Fruit fly (Drosophila melanogaster) whole organism, embryonic: ENCODE measurements around the gene CG14913.

Source experiments
- BEAF-32 ChIP-seq: fragments of 200-800 bp; sonication (Bioruptor generic); optimal IDR thresholded peaks from 3 replicates; lab custom pipeline; 2017; ENCODE audit warnings: missing biosample characterization, missing genetic modification characterization, mild to moderate bottlenecking, moderate library complexity, missing genetic modification reagents
- Bgb ChIP-seq: fragments of 200-800 bp; sonication (Bioruptor generic); IDR thresholded peaks from 2 replicates; pipeline ENCODE4 v1.3.6; 2022; ENCODE audit warnings: missing biosample characterization, missing genetic modification characterization; ENCODE audit not compliant: partially characterized antibody
- CG11398 ChIP-seq: fragments of 200-800 bp; sonication (Bioruptor generic); optimal IDR thresholded peaks from 2 replicates; lab custom pipeline; 2016; ENCODE audit warnings: missing biosample characterization, missing genetic modification characterization
- CG15514 ChIP-seq: fragments of 200-800 bp; sonication (Bioruptor generic); optimal IDR thresholded peaks from 3 replicates; lab custom pipeline; 2017; ENCODE audit warnings: missing biosample characterization, missing genetic modification characterization, mild to moderate bottlenecking, moderate library complexity, missing genetic modification reagents
- CG18262 ChIP-seq: fragments of 200-800 bp; optimal IDR thresholded peaks from 3 replicates; lab custom pipeline; 2019; ENCODE audit warnings: missing biosample characterization, mild to moderate bottlenecking, missing genetic modification characterization, moderate library complexity
- CG18476 ChIP-seq: fragments of 200-800 bp; sonication (Bioruptor generic); optimal IDR thresholded peaks from 2 replicates; lab custom pipeline; 2016; ENCODE audit warnings: missing biosample characterization, mild to moderate bottlenecking, missing genetic modification characterization
- CG3847 ChIP-seq: fragments of 200-800 bp; sonication (Bioruptor generic); IDR thresholded peaks from 2 replicates; pipeline ENCODE4 v1.3.6; 2022; ENCODE audit warnings: missing biosample characterization, missing genetic modification characterization
- CG43689 ChIP-seq: fragments of 200-800 bp; sonication (Bioruptor generic); IDR thresholded peaks from 2 replicates; pipeline ENCODE4 v1.3.6; 2022; ENCODE audit warnings: missing biosample characterization, missing genetic modification characterization
- CG5953 ChIP-seq: fragments of 200-800 bp; sonication (Bioruptor generic); IDR thresholded peaks from 2 replicates; pipeline ENCODE4 v1.3.6; 2022; ENCODE audit warnings: missing biosample characterization, missing genetic modification characterization
- CG6175 ChIP-seq: fragments of 200-800 bp; sonication (Bioruptor generic); IDR thresholded peaks from 3 replicates; pipeline ENCODE4 v1.3.6; 2022; ENCODE audit warnings: missing biosample characterization, missing genetic modification characterization
- CG6254 ChIP-seq: fragments of 200-800 bp; sonication (Bioruptor generic); optimal IDR thresholded peaks from 3 replicates; lab custom pipeline; 2017; ENCODE audit warnings: mild to moderate bottlenecking, missing biosample characterization, missing genetic modification reagents, missing genetic modification characterization
- CG7745 ChIP-seq: fragments of 200-800 bp; sonication (Bioruptor generic); optimal IDR thresholded peaks from 2 replicates; lab custom pipeline; 2018; ENCODE audit warnings: missing biosample characterization, mild to moderate bottlenecking, missing genetic modification characterization, moderate library complexity
- CG7987 ChIP-seq: fragments of 200-800 bp; sonication (Bioruptor generic); optimal IDR thresholded peaks from 2 replicates; lab custom pipeline; 2018; ENCODE audit warnings: missing biosample characterization, mild to moderate bottlenecking, missing genetic modification characterization, moderate library complexity
- CG8359 ChIP-seq: fragments of 200-800 bp; sonication (Bioruptor generic); optimal IDR thresholded peaks from 2 replicates; lab custom pipeline; 2017; ENCODE audit warnings: missing biosample characterization, mild to moderate bottlenecking, missing genetic modification characterization, borderline replicate concordance
- Camta ChIP-seq: fragments of 200-800 bp; sonication (Bioruptor generic); optimal IDR thresholded peaks from 2 replicates; lab custom pipeline; 2016; ENCODE audit warnings: missing biosample characterization, missing genetic modification characterization
- CkIIα-i1 ChIP-seq: fragments of 200-800 bp; sonication (Bioruptor generic); IDR thresholded peaks from 2 replicates; pipeline ENCODE4 v1.3.6; 2022; ENCODE audit warnings: missing biosample characterization, missing genetic modification characterization
- D ChIP-seq, 2 experiments: fragments of 200-800 bp in 1 of 2; fragments of >200 bp in 1 of 2; sonication (Bioruptor generic) in 1 of 2; optimal IDR thresholded peaks; 2 replicates in 1 of 2; 3 replicates in 1 of 2; lab custom pipeline; 2017; ENCODE audit warnings: mild to moderate bottlenecking in 1 of 2, missing biosample characterization in 1 of 2, missing genetic modification characterization in 1 of 2, missing genetic modification reagents in 1 of 2
- Dbx ChIP-seq: fragments of 200-800 bp; sonication (Bioruptor generic); IDR thresholded peaks from 3 replicates; pipeline ENCODE4 v1.3.6; 2022; ENCODE audit warnings: missing biosample characterization, missing genetic modification characterization
- E2f1 ChIP-seq: fragments of 200-800 bp; sonication (Bioruptor generic); IDR thresholded peaks from 2 replicates; pipeline ENCODE4 v1.3.6; 2022; ENCODE audit warnings: missing biosample characterization, missing genetic modification characterization
- Eip74EF ChIP-seq, 2 experiments: fragments of 200-800 bp in 1 of 2; fragments of >200 bp in 1 of 2; sonication (Bioruptor generic) in 1 of 2; optimal IDR thresholded peaks; 2 replicates each; lab custom pipeline; 2017 to 2019; ENCODE audit warnings: missing biosample characterization in 2 of 2, missing genetic modification characterization in 2 of 2, mild to moderate bottlenecking in 1 of 2, moderate library complexity in 1 of 2
- Elba2 ChIP-seq: fragments of 200-800 bp; sonication (Bioruptor generic); optimal IDR thresholded peaks from 3 replicates; lab custom pipeline; 2016; ENCODE audit warnings: missing biosample characterization, missing genetic modification characterization
- Fer1 ChIP-seq: fragments of 200-800 bp; sonication (Bioruptor generic); optimal IDR thresholded peaks from 2 replicates; lab custom pipeline; 2017; ENCODE audit warnings: missing biosample characterization, mild to moderate bottlenecking, missing genetic modification characterization
- H15 ChIP-seq: fragments of 200-800 bp; sonication (Bioruptor generic); IDR thresholded peaks from 3 replicates; pipeline ENCODE4 v1.3.6; 2022; ENCODE audit warnings: missing biosample characterization, missing genetic modification characterization
- HLHmδ ChIP-seq: fragments of 200-800 bp; sonication (Bioruptor generic); optimal IDR thresholded peaks from 2 replicates; lab custom pipeline; 2018; ENCODE audit warnings: missing biosample characterization, mild to moderate bottlenecking, missing genetic modification characterization, moderate library complexity
- Hmx ChIP-seq: fragments of 200-800 bp; sonication (Bioruptor generic); optimal IDR thresholded peaks from 2 replicates; lab custom pipeline; 2016; ENCODE audit warnings: missing biosample characterization, missing genetic modification characterization
- MESR4 ChIP-seq: fragments of 200-800 bp; sonication (Bioruptor generic); optimal IDR thresholded peaks from 2 replicates; lab custom pipeline; 2018; ENCODE audit warnings: missing biosample characterization, mild to moderate bottlenecking, missing genetic modification characterization, moderate library complexity
- NC2α ChIP-seq: fragments of 200-800 bp; sonication (Bioruptor generic); optimal IDR thresholded peaks from 2 replicates; lab custom pipeline; 2016; ENCODE audit warnings: missing biosample characterization, missing genetic modification characterization
- NK7.1 ChIP-seq: fragments of 200-800 bp; sonication (Bioruptor generic); optimal IDR thresholded peaks from 3 replicates; lab custom pipeline; 2016; ENCODE audit warnings: missing biosample characterization, missing genetic modification characterization
- Nf-YA ChIP-seq: fragments of 200-800 bp; sonication (Bioruptor generic); IDR thresholded peaks from 2 replicates; pipeline ENCODE4 v1.3.6; 2022; ENCODE audit warnings: missing biosample characterization, missing genetic modification characterization
- Scr ChIP-seq: fragments of 200-800 bp; sonication (Bioruptor generic); IDR thresholded peaks from 2 replicates; pipeline ENCODE4 v1.3.6; 2022; ENCODE audit warnings: missing biosample characterization, missing genetic modification characterization; ENCODE audit not compliant: partially characterized antibody
- YL-1 ChIP-seq: fragments of 200-800 bp; sonication (Bioruptor generic); optimal IDR thresholded peaks from 3 replicates; lab custom pipeline; 2017; ENCODE audit warnings: missing biosample characterization, mild to moderate bottlenecking, missing genetic modification characterization
- bigmax ChIP-seq: fragments of 200-800 bp; sonication (Bioruptor generic); optimal IDR thresholded peaks from 2 replicates; lab custom pipeline; 2018; ENCODE audit warnings: missing biosample characterization, mild to moderate bottlenecking, missing genetic modification characterization
- chinmo ChIP-seq: fragments of 200-800 bp; sonication (Bioruptor generic); IDR thresholded peaks from 4 replicates; pipeline ENCODE4 v1.3.6; 2022; ENCODE audit warnings: missing biosample characterization, missing genetic modification characterization; ENCODE audit not compliant: partially characterized antibody
- dan ChIP-seq: fragments of 200-800 bp; sonication (Bioruptor generic); IDR thresholded peaks from 2 replicates; pipeline ENCODE4 v1.3.6; 2022; ENCODE audit warnings: missing biosample characterization, missing genetic modification characterization
- emc ChIP-seq: fragments of 200-800 bp; sonication (Bioruptor generic); optimal IDR thresholded peaks from 2 replicates; lab custom pipeline; 2016; ENCODE audit warnings: missing biosample characterization, missing genetic modification characterization
- ewg ChIP-seq: fragments of 200-800 bp; sonication (Bioruptor generic); optimal IDR thresholded peaks from 3 replicates; lab custom pipeline; 2017; ENCODE audit warnings: mild to moderate bottlenecking, missing biosample characterization, missing genetic modification reagents, missing genetic modification characterization
- exex ChIP-seq: fragments of 200-800 bp; sonication (Bioruptor generic); optimal IDR thresholded peaks from 4 replicates; lab custom pipeline; 2018; ENCODE audit warnings: missing biosample characterization, mild to moderate bottlenecking, missing genetic modification characterization, moderate library complexity
- gem ChIP-seq: fragments of 200-800 bp; sonication (Bioruptor generic); optimal IDR thresholded peaks from 2 replicates; lab custom pipeline; 2019; ENCODE audit warnings: missing biosample characterization, mild to moderate bottlenecking, missing genetic modification characterization, moderate library complexity
- gfzf ChIP-seq: fragments of 200-800 bp; sonication (Bioruptor generic); optimal IDR thresholded peaks from 2 replicates; lab custom pipeline; 2016; ENCODE audit warnings: missing biosample characterization, mild to moderate bottlenecking, missing genetic modification characterization, moderate library complexity
- grn ChIP-seq: fragments of 200-800 bp; sonication (Bioruptor generic); optimal IDR thresholded peaks from 3 replicates; lab custom pipeline; 2017; ENCODE audit warnings: missing biosample characterization, missing genetic modification characterization
- pan ChIP-seq, 4 experiments: fragments of >200 bp in 3 of 4; fragments of 200-800 bp in 1 of 4; sonication (Bioruptor generic) in 1 of 4; optimal IDR thresholded peaks in 3 of 4; IDR thresholded peaks in 1 of 4; 2 replicates each; pipeline versions ENCODE4 v1.3.6 to Lab custom; 2017 to 2022; ENCODE audit warnings: missing biosample characterization in 2 of 4, missing genetic modification characterization in 2 of 4, mixed read lengths in 1 of 4
- pzg ChIP-seq: fragments of 200-800 bp; sonication (Bioruptor generic); optimal IDR thresholded peaks from 3 replicates; lab custom pipeline; 2018; ENCODE audit warnings: missing biosample characterization, mild to moderate bottlenecking, missing genetic modification characterization, moderate library complexity
- scrt ChIP-seq: fragments of 200-800 bp; sonication (Bioruptor generic); optimal IDR thresholded peaks from 2 replicates; lab custom pipeline; 2018; ENCODE audit warnings: missing biosample characterization, mild to moderate bottlenecking, missing genetic modification characterization, moderate library complexity
- sd ChIP-seq: fragments of 200-800 bp; sonication (Bioruptor generic); optimal IDR thresholded peaks from 3 replicates; lab custom pipeline; 2018; ENCODE audit warnings: missing biosample characterization, mild to moderate bottlenecking, missing genetic modification characterization, moderate library complexity
- sqz ChIP-seq: fragments of 200-800 bp; sonication (Bioruptor generic); optimal IDR thresholded peaks from 3 replicates; lab custom pipeline; 2018; ENCODE audit warnings: missing biosample characterization, mild to moderate bottlenecking, missing genetic modification characterization
- tap ChIP-seq: fragments of 200-800 bp; optimal IDR thresholded peaks from 3 replicates; lab custom pipeline; 2019; ENCODE audit warnings: missing biosample characterization, mild to moderate bottlenecking, missing genetic modification characterization, moderate library complexity
- tup ChIP-seq: fragments of 200-800 bp; sonication (Bioruptor generic); optimal IDR thresholded peaks from 2 replicates; lab custom pipeline; 2016; ENCODE audit warnings: missing biosample characterization, mild to moderate bottlenecking, missing genetic modification characterization, moderate library complexity

The CG14913 gene

DNA sequence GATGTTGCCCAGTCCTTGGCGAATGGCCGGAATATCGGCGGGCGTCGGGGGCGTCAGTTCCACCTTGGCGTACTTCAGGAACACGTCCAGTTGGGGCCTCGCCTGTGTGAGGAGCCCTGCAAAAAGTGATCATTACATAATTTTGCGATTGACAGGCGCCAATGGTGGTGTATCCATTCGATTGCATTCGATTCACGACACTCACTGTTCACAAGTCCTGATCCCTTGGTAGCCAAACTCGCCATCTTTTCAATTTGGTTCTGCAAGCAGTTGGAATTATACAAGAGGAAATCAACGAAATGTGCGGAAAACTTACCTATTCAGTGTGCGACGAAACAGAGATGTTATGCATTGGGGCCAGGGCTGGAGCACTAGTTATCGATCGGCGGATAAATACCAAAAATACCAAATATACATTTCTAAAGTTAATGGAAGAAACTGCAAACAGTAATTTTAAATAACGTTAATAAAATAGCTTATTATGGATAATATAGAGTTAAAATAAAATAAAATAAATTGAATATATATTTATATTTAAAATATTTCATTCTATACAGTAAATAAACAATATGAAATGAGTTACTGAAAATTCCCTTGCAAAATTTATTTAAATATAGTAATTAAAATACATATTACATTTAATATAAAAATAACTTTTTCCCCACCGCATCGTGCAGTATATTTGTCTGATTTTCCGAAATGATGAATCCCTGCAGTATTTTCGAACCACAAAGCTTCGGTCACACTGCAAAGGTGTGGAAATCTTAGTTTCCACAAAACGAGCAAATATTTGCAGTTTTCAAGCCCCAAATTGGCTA lies 40.5 kb upstream of the CG14913 start, which contains the start of the genes ATPsynG and SCAR (continued):
- no peak for TF ChIP-seq H15 (GFP tag; lab: Robert Waterston, UW)
- peak; percentile 50 for TF ChIP-seq Elba2 (GFP tag; lab: Kevin White, UChicago)
- TF ChIP-seq ewg (GFP tag; lab: Kevin White, UChicago): no peak
- no peak for TF ChIP-seq sqz (GFP tag; lab: Kevin White, UChicago)
- no peak for TF ChIP-seq CG8359
- TF ChIP-seq NC2α (GFP tag; lab: Kevin White, UChicago): no peak
- TF ChIP-seq tap (tag; lab: Kevin White, UChicago): no peak
- no peak for TF ChIP-seq CG11398
- no peak for TF ChIP-seq tup (GFP tag; lab: Kevin White, UChicago)
- TF ChIP-seq gfzf: peak; percentile 58
- no peak for TF ChIP-seq gem
- TF ChIP-seq dan (GFP tag; lab: Robert Waterston, UW): no peak
- TF ChIP-seq pan (optimal IDR thresholded peaks at IDR 0.05; lab: Kevin White, UChicago): no peak
- TF ChIP-seq pan (GFP tag; optimal IDR thresholded peaks at IDR 0.05 in 1 of 2, IDR thresholded peaks at IDR 0.05 in 1 of 2): no peak
- TF ChIP-seq CG7745: no peak
- TF ChIP-seq CG43689 (GFP tag; lab: Robert Waterston, UW): no peak
- TF ChIP-seq NK7.1: no peak
- peak; percentile 1 for TF ChIP-seq CG15514 (GFP tag; lab: Kevin White, UChicago)
- no peak for TF ChIP-seq CG18476 (GFP tag; lab: Kevin White, UChicago)
- no peak for TF ChIP-seq CG5953 (GFP tag; lab: Robert Waterston, UW)
- TF ChIP-seq Hmx (GFP tag; lab: Kevin White, UChicago): no peak
- no peak for TF ChIP-seq HLHmδ (GFP tag; lab: Kevin White, UChicago)
- no peak for TF ChIP-seq Nf-YA (GFP tag; lab: Robert Waterston, UW)
- TF ChIP-seq grn (GFP tag; lab: Kevin White, UChicago): no peak
- TF ChIP-seq exex (tag; lab: Kevin White, UChicago): no peak
- no peak for TF ChIP-seq CG7987 (GFP tag; lab: Kevin White, UChicago)
- TF ChIP-seq YL-1 (GFP tag; lab: Kevin White, UChicago): peak; percentile 79
- peak; percentile 11 for TF ChIP-seq CG18262
- no peak for TF ChIP-seq Eip74EF (GFP tag; optimal IDR thresholded peaks at IDR 0.05; lab: Kevin White, UChicago)
- no peak for TF ChIP-seq chinmo
- TF ChIP-seq scrt (GFP tag; lab: Kevin White, UChicago): no peak
- TF ChIP-seq Camta (GFP tag; lab: Kevin White, UChicago): no peak
- TF ChIP-seq Fer1 (GFP tag; lab: Kevin White, UChicago): no peak
- TF ChIP-seq emc (GFP tag; lab: Kevin White, UChicago): no peak
- TF ChIP-seq bigmax (GFP tag; lab: Kevin White, UChicago): no peak
- no peak for TF ChIP-seq CG6175 (GFP tag; lab: Robert Waterston, UW)
- TF ChIP-seq CkIIα-i1 (GFP tag; lab: Robert Waterston, UW): no peak
- TF ChIP-seq D (optimal IDR thresholded peaks at IDR 0.05; lab: Kevin White, UChicago): no peak
- no peak for TF ChIP-seq D (GFP tag; optimal IDR thresholded peaks at IDR 0.05; lab: Kevin White, UChicago)
- peak; percentile 32; the same call in 1 of the 2 replicates for TF ChIP-seq Scr (GFP tag; lab: Robert Waterston, UW)
- no peak for TF ChIP-seq CG6254
- peak; percentile 34; the same call in 1 of the 3 replicates for TF ChIP-seq Dbx (GFP tag; lab: Robert Waterston, UW)
- peak; percentile 14 for TF ChIP-seq BEAF-32
- TF ChIP-seq CG3847 (GFP tag; lab: Robert Waterston, UW): no peak
- TF ChIP-seq MESR4 (GFP tag; lab: Kevin White, UChicago): peak; percentile 94
- no peak for TF ChIP-seq Bgb (GFP tag; lab: Robert Waterston, UW)
- no peak for TF ChIP-seq sd (tag; lab: Kevin White, UChicago)
- no peak for TF ChIP-seq E2f1 (GFP tag; lab: Robert Waterston, UW)
- TF ChIP-seq pzg: peak; percentile 38
